Fruit fly (Drosophila melanogaster): ENCODE data around the gene CG18558.

Gene CG18558

dm6 chr2L:2864601-2865000, 20.3 kb upstream of the CG18558 start (continued):
- TF ChIP-seq CG5245 (GFP tag; optimal IDR thresholded peaks at IDR 0.05): no peak
- no peak for TF ChIP-seq Trl (optimal IDR thresholded peaks at IDR 0.05)
- no peak for TF ChIP-seq Trl (GFP tag; optimal IDR thresholded peaks at IDR 0.05)
- TF ChIP-seq CG7556 (GFP tag; optimal IDR thresholded peaks at IDR 0.05): peak; percentile 7
- no peak for TF ChIP-seq croc (GFP tag; conservative IDR thresholded peaks at IDR 0.05)
- no peak for TF ChIP-seq CG7786 (GFP tag; optimal IDR thresholded peaks at IDR 0.05)
- TF ChIP-seq CG9817 (tag; optimal IDR thresholded peaks at IDR 0.05): no peak
- peak; percentile 34 for TF ChIP-seq CG2678 (tag; optimal IDR thresholded peaks at IDR 0.05)
- TF ChIP-seq Sin3A (optimal IDR thresholded peaks at IDR 0.05): no peak
- TF ChIP-seq NfI (GFP tag; optimal IDR thresholded peaks at IDR 0.05): peak; percentile 16
- TF ChIP-seq wor (GFP tag; IDR thresholded peaks at IDR 0.05): no peak
- TF ChIP-seq odd (GFP tag; optimal IDR thresholded peaks at IDR 0.05): peak; percentile 55
- TF ChIP-seq Optix (GFP tag; IDR thresholded peaks at IDR 0.05): no peak
- TF ChIP-seq usp (GFP tag; optimal IDR thresholded peaks at IDR 0.05): no peak
- TF ChIP-seq pros (GFP tag; optimal IDR thresholded peaks at IDR 0.05): no peak
- TF ChIP-seq lbe (GFP tag; optimal IDR thresholded peaks at IDR 0.05): no peak
- no peak for TF ChIP-seq Drgx (GFP tag; IDR thresholded peaks at IDR 0.05)
- TF ChIP-seq Hr78 (GFP tag; optimal IDR thresholded peaks at IDR 0.05): peak in 1 of 2 experiments; percentile 52
- TF ChIP-seq fd96Cb (tag; optimal IDR thresholded peaks at IDR 0.05): no peak
- TF ChIP-seq schlank (tag; optimal IDR thresholded peaks at IDR 0.05): no peak
- TF ChIP-seq B-H2 (GFP tag; optimal IDR thresholded peaks at IDR 0.05): no peak
- TF ChIP-seq CG1602 (GFP tag; optimal IDR thresholded peaks at IDR 0.05): no peak
- no peak for TF ChIP-seq Ets97D (GFP tag; optimal IDR thresholded peaks at IDR 0.05)
- TF ChIP-seq fd3F (GFP tag; optimal IDR thresholded peaks at IDR 0.05): no peak
- no peak for TF ChIP-seq CG31388 (GFP tag; optimal IDR thresholded peaks at IDR 0.05)
- peak; percentile 42; the same call in 1 of the 2 replicates for TF ChIP-seq onecut (GFP tag; IDR thresholded peaks at IDR 0.05)
- TF ChIP-seq Pdp1 (GFP tag; optimal IDR thresholded peaks at IDR 0.05): no peak
- no peak for TF ChIP-seq lilli (GFP tag; optimal IDR thresholded peaks at IDR 0.05)
- no peak for TF ChIP-seq CG34224 (GFP tag; IDR thresholded peaks at IDR 0.05; ENCODE audit: partially characterized antibody)
- TF ChIP-seq CG18011 (GFP tag; optimal IDR thresholded peaks at IDR 0.05): no peak
- no peak for TF ChIP-seq Sry-β (GFP tag; optimal IDR thresholded peaks at IDR 0.05)
- TF ChIP-seq Fer1 (GFP tag; optimal IDR thresholded peaks at IDR 0.05): peak; percentile 8
- no peak for TF ChIP-seq CG7963 (GFP tag; IDR thresholded peaks at IDR 0.05; ENCODE audit: partially characterized antibody)
- TF ChIP-seq gsb (GFP tag; IDR thresholded peaks at IDR 0.05): no peak
- no peak for TF ChIP-seq CG32532 (GFP tag; IDR thresholded peaks at IDR 0.05)
- TF ChIP-seq HHEX (GFP tag; optimal IDR thresholded peaks at IDR 0.05): peak; percentile 33
- TF ChIP-seq nmo (GFP tag; optimal IDR thresholded peaks at IDR 0.05): no peak
- TF ChIP-seq tio (GFP tag; optimal IDR thresholded peaks at IDR 0.05): no peak
- TF ChIP-seq TFAM (GFP tag; optimal IDR thresholded peaks at IDR 0.05): no peak
- TF ChIP-seq B-H1 (GFP tag; IDR thresholded peaks at IDR 0.05): no peak
- peak; percentile 65 for TF ChIP-seq sens (GFP tag)
- no peak for TF ChIP-seq CG6272 (GFP tag; IDR thresholded peaks at IDR 0.05)
- no peak for TF ChIP-seq CG4854 (GFP tag; optimal IDR thresholded peaks at IDR 0.05)
- TF ChIP-seq Vsx1 (GFP tag; optimal IDR thresholded peaks at IDR 0.05): no peak
- no peak for TF ChIP-seq crc (GFP tag; optimal IDR thresholded peaks at IDR 0.05)
- TF ChIP-seq tup (GFP tag; optimal IDR thresholded peaks at IDR 0.05): peak; percentile 17
- no peak for TF ChIP-seq lola (GFP tag; optimal IDR thresholded peaks at IDR 0.05)
- peak; percentile 47 for TF ChIP-seq CG9727 (GFP tag; optimal IDR thresholded peaks at IDR 0.05)
- TF ChIP-seq Jarid2 (GFP tag; optimal IDR thresholded peaks at IDR 0.05): no peak
- TF ChIP-seq CG7372 (GFP tag; IDR thresholded peaks at IDR 0.05): no peak
- peak; percentile 18; the same call in 1 of the 2 replicates for TF ChIP-seq HLH3B (GFP tag; IDR thresholded peaks at IDR 0.05)
- TF ChIP-seq Ravus (GFP tag; IDR thresholded peaks at IDR 0.05): no peak
